Worm (Caenorhabditis elegans) whole organism, L3 larva: ENCODE data around the gene F08D12.12.

Experiments
- aly-2 ChIP-seq: fragments of 150-350 bp; optimal IDR thresholded peaks from 2 replicates; lab custom pipeline; 2014; ENCODE audit warnings: missing biosample characterization, missing genetic modification characterization
- ama-1 ChIP-seq: fragments of 150-350 bp; optimal IDR thresholded peaks from 2 replicates; lab custom pipeline; 2018
- daf-12 ChIP-seq: fragments of 150-350 bp; optimal IDR thresholded peaks from 2 replicates; lab custom pipeline; 2014; ENCODE audit warnings: missing biosample characterization, missing genetic modification reagents, missing genetic modification characterization
- egl-27 ChIP-seq: sonication (generic microtip); optimal IDR thresholded peaks from 4 replicates; lab custom pipeline; 2017; ENCODE audit warnings: missing biosample characterization, missing genetic modification reagents, missing genetic modification characterization
- fos-1 ChIP-seq: fragments of 150-350 bp; optimal IDR thresholded peaks from 2 replicates; lab custom pipeline; 2014; ENCODE audit warnings: missing biosample characterization, missing genetic modification characterization
- lin-15B ChIP-seq: fragments of 150-350 bp; optimal IDR thresholded peaks from 2 replicates; lab custom pipeline; 2014; ENCODE audit warnings: missing biosample characterization, missing genetic modification characterization
- mdl-1 ChIP-seq: fragments of 150-350 bp; optimal IDR thresholded peaks from 2 replicates; lab custom pipeline; 2014; ENCODE audit warnings: missing biosample characterization, missing genetic modification characterization
- nhr-237 ChIP-seq: fragments of 150-350 bp; optimal IDR thresholded peaks from 2 replicates; lab custom pipeline; 2014; ENCODE audit warnings: missing biosample characterization, missing genetic modification characterization
- nhr-25 ChIP-seq: sonication (generic microtip); optimal IDR thresholded peaks from 2 replicates; lab custom pipeline; 2017; ENCODE audit warnings: missing biosample characterization, missing genetic modification characterization
- snpc-4 ChIP-seq: fragments of 150-350 bp; optimal IDR thresholded peaks from 2 replicates; lab custom pipeline; 2014; ENCODE audit warnings: missing biosample characterization, missing genetic modification characterization
- unc-62 ChIP-seq: fragments of 150-350 bp; sonication (generic microtip); optimal IDR thresholded peaks from 4 replicates; lab custom pipeline; 2014; ENCODE audit warnings: missing biosample characterization, missing genetic modification reagents, missing genetic modification characterization
- ztf-11 ChIP-seq: fragments of 150-350 bp; optimal IDR thresholded peaks from 2 replicates; lab custom pipeline; 2014; ENCODE audit warnings: missing biosample characterization, missing genetic modification characterization

ce11 chrII:2791693-2792092 lies 4.8 kb upstream of the F08D12.12 start:
- no peak for TF ChIP-seq egl-27
- TF ChIP-seq unc-62 = no peak
- TF ChIP-seq snpc-4 (tag; lab: Kevin White, UChicago) = no peak
- TF ChIP-seq aly-2 (tag; lab: Kevin White, UChicago) = no peak
- no peak for TF ChIP-seq nhr-25
- no peak for TF ChIP-seq ztf-11 (tag; lab: Kevin White, UChicago)
- no peak for TF ChIP-seq daf-12 (tag; lab: Kevin White, UChicago)
- TF ChIP-seq nhr-237 (tag; lab: Kevin White, UChicago) = no peak
- TF ChIP-seq lin-15B (tag; lab: Kevin White, UChicago) = no peak
- TF ChIP-seq mdl-1 = no peak
- no peak for TF ChIP-seq fos-1 (tag; lab: Kevin White, UChicago)
- TF ChIP-seq ama-1 (lab: Kevin White, UChicago) = no peak
